Worm (Caenorhabditis elegans) whole organism, L1 larva: Measurements from ENCODE around the gene T09A5.5.

Experiments
- aha-1 ChIP-seq: fragments of 150-350 bp; optimal IDR thresholded peaks from 2 replicates; lab custom pipeline; 2014; ENCODE audit warnings: missing biosample characterization, missing genetic modification characterization
- elt-2 ChIP-seq: sonication (generic microtip); optimal IDR thresholded peaks from 2 replicates; lab custom pipeline; 2016; ENCODE audit warnings: missing genetic modification characterization, mild to moderate bottlenecking, inconsistent platforms, missing compliant biosample characterization, missing genetic modification reagents
- fkh-8 ChIP-seq: sonication (generic microtip); optimal IDR thresholded peaks from 2 replicates; lab custom pipeline; 2016; ENCODE audit warnings: mild to moderate bottlenecking, missing genetic modification characterization, missing compliant biosample characterization
- lin-13 ChIP-seq: fragments of 150-350 bp; optimal IDR thresholded peaks from 2 replicates; lab custom pipeline; 2014; ENCODE audit warnings: missing biosample characterization, missing genetic modification reagents, missing genetic modification characterization
- nhr-11 ChIP-seq: fragments of 150-350 bp; optimal IDR thresholded peaks from 2 replicates; lab custom pipeline; 2014; ENCODE audit warnings: missing biosample characterization, missing genetic modification characterization
- nhr-19 ChIP-seq: fragments of 200-800 bp; sonication (Bioruptor generic); conservative IDR thresholded peaks from 2 replicates; pipeline ENCODE4 v1.3.6; 2022; ENCODE audit warnings: missing genetic modification characterization, missing compliant biosample characterization
- zag-1 ChIP-seq: fragments of 150-350 bp; optimal IDR thresholded peaks from 2 replicates; lab custom pipeline; 2014; ENCODE audit warnings: missing biosample characterization, missing genetic modification characterization

- no peak for TF ChIP-seq aha-1
- no peak for TF ChIP-seq lin-13 (GFP tag; lab: Kevin White, UChicago)
- no peak for TF ChIP-seq elt-2 (tag; lab: Kevin White, UChicago)
- TF ChIP-seq nhr-11 (tag; lab: Kevin White, UChicago) = no peak
- no peak for TF ChIP-seq zag-1
- no peak for TF ChIP-seq nhr-19 (GFP tag; lab: Robert Waterston, UW)
- TF ChIP-seq fkh-8 (tag; lab: Kevin White, UChicago) = no peak
Observed at ce11 chrII:7853679-7854078, at the start of gene T09A5.5.
